Fruit fly (Drosophila melanogaster) whole organism, pupa: ENCODE measurements around the gene MED21.

Experiments
- CG15710 ChIP-seq: fragments of 200-800 bp; sonication (Bioruptor generic); optimal IDR thresholded peaks from 2 replicates; lab custom pipeline; 2018; ENCODE audit warnings: missing biosample characterization, mild to moderate bottlenecking, missing genetic modification characterization, moderate library complexity
- CG32121 ChIP-seq: fragments of 200-800 bp; sonication (Bioruptor generic); IDR thresholded peaks from 2 replicates; pipeline ENCODE4 v1.3.6; 2022; ENCODE audit warnings: missing biosample characterization, missing genetic modification characterization
- CG34367 ChIP-seq: fragments of 200-800 bp; sonication (Bioruptor generic); optimal IDR thresholded peaks from 2 replicates; lab custom pipeline; 2018; ENCODE audit warnings: missing biosample characterization, mild to moderate bottlenecking, missing genetic modification characterization
- CG9948 ChIP-seq: fragments of 200-800 bp; sonication (Bioruptor generic); optimal IDR thresholded peaks from 2 replicates; lab custom pipeline; 2018; ENCODE audit warnings: missing biosample characterization, mild to moderate bottlenecking, missing genetic modification characterization, moderate library complexity
- D1 ChIP-seq: fragments of 200-800 bp; sonication (Bioruptor generic); optimal IDR thresholded peaks from 2 replicates; lab custom pipeline; 2018; ENCODE audit warnings: missing biosample characterization, mild to moderate bottlenecking, missing genetic modification characterization, moderate library complexity
- Ets98B ChIP-seq: fragments of 200-800 bp; sonication (Bioruptor generic); IDR thresholded peaks from 2 replicates; pipeline ENCODE4 v1.3.6; 2022; ENCODE audit warnings: missing biosample characterization, missing genetic modification characterization
- gl ChIP-seq: fragments of 200-800 bp; sonication (Bioruptor generic); optimal IDR thresholded peaks from 2 replicates; lab custom pipeline; 2018; ENCODE audit warnings: missing biosample characterization, mild to moderate bottlenecking, missing genetic modification characterization

MED21 gene

dm6 chr3L:25107294-25107693 lies 8.5 kb downstream of the MED21 start, which contains the start of gene Set1:
Gene Set1, plus strand, starts transcription at chr3L:25107594.
- no peak for TF ChIP-seq CG32121 (GFP tag; lab: Robert Waterston, UW)
- no peak for TF ChIP-seq Ets98B (GFP tag; lab: Robert Waterston, UW)
- no peak for TF ChIP-seq CG15710 (tag; lab: Kevin White, UChicago)
- TF ChIP-seq gl = no peak
- no peak for TF ChIP-seq CG9948 (tag; lab: Kevin White, UChicago)
- TF ChIP-seq CG34367 (tag; lab: Kevin White, UChicago) = no peak
- TF ChIP-seq D1 (tag; lab: Kevin White, UChicago) = no peak
